Worm (Caenorhabditis elegans): ENCODE measurements around the gene B0302.5.

Gene B0302.5

DNA sequence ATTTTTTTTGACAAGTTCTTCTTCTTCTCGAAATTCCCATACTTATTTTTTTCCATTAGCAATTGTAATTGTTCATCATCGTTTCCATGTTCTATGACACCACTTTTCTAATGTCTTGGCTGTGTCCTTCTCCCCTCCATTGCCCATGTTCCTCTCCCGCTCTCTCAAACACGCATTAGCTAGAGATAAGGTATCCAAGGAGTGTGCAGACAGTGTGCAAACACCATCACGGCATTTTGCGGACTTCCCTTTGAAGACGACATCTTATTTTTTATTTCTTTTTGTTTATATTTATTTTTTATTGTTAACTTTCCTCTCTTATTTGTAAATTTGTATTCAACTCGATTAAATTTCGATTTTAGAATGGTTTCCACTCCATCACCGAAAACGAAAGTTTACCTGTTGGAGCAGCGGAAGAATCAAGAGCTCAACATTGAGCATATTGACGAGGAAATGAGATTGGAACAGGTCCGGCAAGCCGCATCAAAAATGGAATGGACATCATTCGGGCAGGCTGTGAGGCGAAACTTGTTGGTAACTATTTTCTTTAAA lies 43.7 kb downstream of the B0302.5 start, which contains the start of gene mdt-1.2 (continued):
- TF ChIP-seq efl-1 (optimal IDR thresholded peaks at IDR 0.05): peak; percentile 67 to 75
- peak; percentile 53 to 96 for TF ChIP-seq efl-1 (GFP tag; optimal IDR thresholded peaks at IDR 0.05 in 1 of 2)
- peak; percentile 62 for TF ChIP-seq unc-86 (tag; optimal IDR thresholded peaks at IDR 0.05)
- TF ChIP-seq C04F5.9 (tag; optimal IDR thresholded peaks at IDR 0.05): peak; percentile 68
- TF ChIP-seq nhr-71 (tag; optimal IDR thresholded peaks at IDR 0.05): peak; percentile 87
- no peak for TF ChIP-seq sptf-1 (tag; optimal IDR thresholded peaks at IDR 0.05)
- TF ChIP-seq lin-35 (GFP tag; optimal IDR thresholded peaks at IDR 0.05): peak; percentile 46 to 77
- TF ChIP-seq lin-39 (tag; optimal IDR thresholded peaks at IDR 0.05): no peak
- peak; percentile 79 for TF ChIP-seq snpc-4 (tag; optimal IDR thresholded peaks at IDR 0.05)
- TF ChIP-seq F16B12.6 (tag; optimal IDR thresholded peaks at IDR 0.05): peak; percentile 99
- no peak for TF ChIP-seq aly-2 (tag; optimal IDR thresholded peaks at IDR 0.05)
- TF ChIP-seq ztf-4 (tag; optimal IDR thresholded peaks at IDR 0.05): peak; percentile 44
- TF ChIP-seq fos-1 (tag; optimal IDR thresholded peaks at IDR 0.05): peak; percentile 33
- peak; percentile 82 for TF ChIP-seq nhr-47 (tag; optimal IDR thresholded peaks at IDR 0.05)
- TF ChIP-seq rnt-1 (tag; optimal IDR thresholded peaks at IDR 0.05): peak; percentile 83
- TF ChIP-seq egl-13 (tag; optimal IDR thresholded peaks at IDR 0.05): peak; percentile 65
- peak; percentile 88 for TF ChIP-seq snu-23 (GFP tag; optimal IDR thresholded peaks at IDR 0.05)
- peak; percentile 95 for TF ChIP-seq mep-1 (tag; optimal IDR thresholded peaks at IDR 0.05)
- TF ChIP-seq Y116A8C.19 (tag; optimal IDR thresholded peaks at IDR 0.05; ENCODE audit: borderline replicate concordance): no peak
- TF ChIP-seq ama-1 (optimal IDR thresholded peaks at IDR 0.05): no peak
- peak; percentile 84 for TF ChIP-seq swsn-7 (tag; optimal IDR thresholded peaks at IDR 0.05)
- TF ChIP-seq nhr-77 (tag; optimal IDR thresholded peaks at IDR 0.05): peak; percentile 47
- peak; percentile 77 for TF ChIP-seq skn-1 (tag; optimal IDR thresholded peaks at IDR 0.05)
- TF ChIP-seq egl-27 (tag; optimal IDR thresholded peaks at IDR 0.05): no peak
- TF ChIP-seq irx-1 (tag; optimal IDR thresholded peaks at IDR 0.05): peak; percentile 40
- peak; percentile 24 for TF ChIP-seq ceh-8 (GFP tag; optimal IDR thresholded peaks at IDR 0.05)
- peak; percentile 39; the same call in 1 of the 2 replicates for TF ChIP-seq grh-1 (GFP tag; IDR thresholded peaks at IDR 0.05)
- TF ChIP-seq unc-130 (tag; optimal IDR thresholded peaks at IDR 0.05): peak; percentile 93
- TF ChIP-seq unc-98 (GFP tag; IDR thresholded peaks at IDR 0.05): no peak
- peak; percentile 77 for TF ChIP-seq tbx-2 (tag; optimal IDR thresholded peaks at IDR 0.05)
- TF ChIP-seq fkh-8 (tag; optimal IDR thresholded peaks at IDR 0.05): peak; percentile 49
- TF ChIP-seq blmp-1 (tag; optimal IDR thresholded peaks at IDR 0.05): peak; percentile 71
- TF ChIP-seq lin-13 (GFP tag; optimal IDR thresholded peaks at IDR 0.05): peak; percentile 34
- peak in 1 of 2 experiments; percentile 52 for TF ChIP-seq ztf-11 (tag; optimal IDR thresholded peaks at IDR 0.05)
- TF ChIP-seq mdl-1 (tag; optimal IDR thresholded peaks at IDR 0.05): peak in 1 of 2 experiments; percentile 86
- TF ChIP-seq nhr-76 (tag; optimal IDR thresholded peaks at IDR 0.05): no peak
- TF ChIP-seq isw-1 (GFP tag; IDR thresholded peaks at IDR 0.05): peak; percentile 49
- no peak for TF ChIP-seq hlh-17 (GFP tag; optimal IDR thresholded peaks at IDR 0.05; ENCODE audit: borderline replicate concordance)
- peak; percentile 76 for TF ChIP-seq nhr-90 (tag; optimal IDR thresholded peaks at IDR 0.05; ENCODE audit: poor library complexity)
- no peak for TF ChIP-seq pax-3 (tag; optimal IDR thresholded peaks at IDR 0.05)

- no peak for TF ChIP-seq efl-1 (optimal IDR thresholded peaks at IDR 0.05)
- TF ChIP-seq efl-1 (GFP tag; optimal IDR thresholded peaks at IDR 0.05 in 1 of 2): peak in 1 of 2 experiments; percentile 61
- no peak for TF ChIP-seq vab-15 (tag; optimal IDR thresholded peaks at IDR 0.05)
- TF ChIP-seq lin-15B (tag; optimal IDR thresholded peaks at IDR 0.05): no peak
- TF ChIP-seq pqm-1 (tag; optimal IDR thresholded peaks at IDR 0.05): no peak
- TF ChIP-seq lin-39 (tag; optimal IDR thresholded peaks at IDR 0.05): no peak
- TF ChIP-seq lin-14 (GFP tag; optimal IDR thresholded peaks at IDR 0.05): peak; percentile 36
Observed at ce11 chrX:17149877-17150490, 45.0 kb downstream of the B0302.5 start, which contains the start of gene T23C6.4. T23C6.4 (minus strand) TSS chrX:17149927.

Data from whole organism, L1 larva.